Worm (Caenorhabditis elegans): ENCODE measurements around the gene F10D2.10.

The F10D2.10 gene

DNA sequence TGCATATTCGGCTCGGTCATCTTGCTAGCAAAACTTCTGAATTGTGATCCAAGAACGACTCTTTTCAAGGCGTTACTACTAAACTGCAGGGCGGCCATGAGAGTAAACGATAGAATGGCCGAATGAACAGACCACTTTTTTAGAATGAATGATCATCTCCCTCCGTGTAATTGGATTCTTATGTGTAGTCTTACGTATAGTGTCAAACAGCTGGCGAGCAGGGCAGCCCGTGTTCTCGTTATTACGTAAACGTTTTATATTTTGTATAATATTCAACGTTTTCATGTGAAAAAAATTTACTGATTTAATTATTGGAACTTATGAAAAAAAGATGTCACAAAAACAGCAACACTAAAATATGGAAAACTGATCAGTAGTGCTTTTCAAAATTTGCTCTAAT, at the start of gene F10D2.10:
TSS of gene F10D2.10 (minus strand) at position 101 of the 400 bp plus-strand sequence.
- TF ChIP-seq hmg-4 (GFP tag; optimal IDR thresholded peaks at IDR 0.05) (no peak), B0310.2 (tag; optimal IDR thresholded peaks at IDR 0.05) (no peak), hmbx-1 (tag; optimal IDR thresholded peaks at IDR 0.05) (no peak), sea-1 (GFP tag; conservative IDR thresholded peaks at IDR 0.05) (no peak), ets-7 (tag; optimal IDR thresholded peaks at IDR 0.05) (no peak), ceh-36 (tag; optimal IDR thresholded peaks at IDR 0.05) (no peak)

DNA sequence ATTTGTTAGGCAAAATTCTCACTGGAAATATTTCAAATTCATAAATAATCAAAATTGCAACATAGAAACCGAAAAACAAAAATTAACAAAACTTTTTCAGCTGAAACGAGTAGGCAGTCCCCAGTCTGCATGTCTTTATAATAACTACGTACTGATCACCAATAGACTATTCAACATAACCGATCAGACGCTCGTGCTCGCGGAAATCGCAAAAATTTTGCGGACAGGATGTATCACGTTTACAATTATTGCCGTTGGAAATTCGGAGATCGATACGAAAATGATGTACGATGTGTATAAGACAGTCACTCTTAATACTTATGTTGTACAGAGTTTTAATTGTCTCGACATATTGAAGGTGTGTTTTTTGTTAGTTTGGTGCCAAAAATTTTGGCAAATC, 45.4 kb upstream of the F10D2.10 start:
- TF ChIP-seq ets-7 (tag; optimal IDR thresholded peaks at IDR 0.05) (no peak), tbx-11 (GFP tag; IDR thresholded peaks at IDR 0.05) (no peak), hnd-1 (tag; optimal IDR thresholded peaks at IDR 0.05) (no peak), tbx-37 (GFP tag; conservative IDR thresholded peaks at IDR 0.05) (no peak), ama-1 (optimal IDR thresholded peaks at IDR 0.05) (no peak), scrt-1 (GFP tag; IDR thresholded peaks at IDR 0.05) (no peak), sea-1 (GFP tag; conservative IDR thresholded peaks at IDR 0.05) (no peak), flt-1 (GFP tag; IDR thresholded peaks at IDR 0.05) (no peak), B0310.2 (tag; optimal IDR thresholded peaks at IDR 0.05) (no peak), F13C5.2 (tag; optimal IDR thresholded peaks at IDR 0.05) (no peak), aly-1 (tag; optimal IDR thresholded peaks at IDR 0.05) (no peak), ceh-36 (tag; optimal IDR thresholded peaks at IDR 0.05) (no peak), ceh-13 (GFP tag; optimal IDR thresholded peaks at IDR 0.05) (no peak), pes-1 (GFP tag; IDR thresholded peaks at IDR 0.05) (no peak), tra-4 (tag; optimal IDR thresholded peaks at IDR 0.05) (no peak), hmbx-1 (tag; optimal IDR thresholded peaks at IDR 0.05) (no peak), hmg-4 (GFP tag; optimal IDR thresholded peaks at IDR 0.05) (no peak)

DNA sequence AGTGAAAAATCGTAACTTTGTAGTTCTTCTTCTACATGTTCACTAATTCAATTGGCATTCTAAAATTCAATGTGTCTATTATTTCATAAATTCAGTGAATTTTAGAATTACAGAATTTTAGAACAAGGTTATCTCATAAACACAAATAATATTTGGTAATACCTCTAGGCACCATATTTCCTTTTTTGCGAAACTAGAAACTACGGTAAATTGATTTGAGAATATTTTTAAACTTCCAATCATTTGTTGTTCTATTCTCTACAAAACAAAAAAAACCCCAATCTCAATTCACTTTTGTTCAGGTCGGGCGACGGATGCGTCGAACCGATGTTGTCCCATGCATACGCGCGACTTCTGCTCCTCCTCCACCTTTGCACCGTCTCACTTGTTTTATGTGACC, 44.0 kb upstream of the F10D2.10 start, which contains the start of gene F09G2.1:
TSS of gene F09G2.1 (plus strand) at position 301 of the 400 bp plus-strand sequence.
- TF ChIP-seq tbx-11 (GFP tag; IDR thresholded peaks at IDR 0.05) (no peak), ama-1 (optimal IDR thresholded peaks at IDR 0.05) (no peak)

DNA sequence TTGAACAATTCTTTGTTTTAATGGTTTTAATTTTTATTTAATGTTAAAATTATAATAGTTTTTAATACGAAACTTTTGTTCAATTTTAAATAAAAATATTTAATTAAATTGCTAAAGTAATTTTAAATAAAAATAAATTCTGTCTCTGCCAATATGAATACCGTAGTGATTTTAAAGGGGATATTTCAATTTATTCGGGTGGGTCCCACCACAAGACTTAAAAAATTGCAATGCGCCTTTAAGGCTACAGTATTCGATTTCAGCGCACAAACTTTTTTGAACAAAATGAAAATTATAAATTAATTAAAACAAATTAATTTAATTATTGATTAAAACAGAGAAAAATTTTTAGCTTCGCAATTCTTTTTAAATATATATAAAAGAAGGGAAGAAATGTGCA, 43.1 kb upstream of the F10D2.10 start:
- TF ChIP-seq hmg-4 (GFP tag; optimal IDR thresholded peaks at IDR 0.05) (no peak), B0310.2 (tag; optimal IDR thresholded peaks at IDR 0.05) (no peak), tbx-37 (GFP tag; conservative IDR thresholded peaks at IDR 0.05) (no peak), ama-1 (optimal IDR thresholded peaks at IDR 0.05) (no peak), ets-7 (tag; optimal IDR thresholded peaks at IDR 0.05) (no peak), aly-1 (tag; optimal IDR thresholded peaks at IDR 0.05) (no peak), ceh-13 (GFP tag; optimal IDR thresholded peaks at IDR 0.05) (no peak), sea-1 (GFP tag; conservative IDR thresholded peaks at IDR 0.05) (no peak), tbx-11 (GFP tag; IDR thresholded peaks at IDR 0.05) (no peak), hmbx-1 (tag; optimal IDR thresholded peaks at IDR 0.05) (no peak), F13C5.2 (tag; optimal IDR thresholded peaks at IDR 0.05) (no peak), pes-1 (GFP tag; IDR thresholded peaks at IDR 0.05) (no peak), tra-4 (tag; optimal IDR thresholded peaks at IDR 0.05) (no peak), hnd-1 (tag; optimal IDR thresholded peaks at IDR 0.05) (no peak), flt-1 (GFP tag; IDR thresholded peaks at IDR 0.05) (no peak), scrt-1 (GFP tag; IDR thresholded peaks at IDR 0.05) (no peak)

DNA sequence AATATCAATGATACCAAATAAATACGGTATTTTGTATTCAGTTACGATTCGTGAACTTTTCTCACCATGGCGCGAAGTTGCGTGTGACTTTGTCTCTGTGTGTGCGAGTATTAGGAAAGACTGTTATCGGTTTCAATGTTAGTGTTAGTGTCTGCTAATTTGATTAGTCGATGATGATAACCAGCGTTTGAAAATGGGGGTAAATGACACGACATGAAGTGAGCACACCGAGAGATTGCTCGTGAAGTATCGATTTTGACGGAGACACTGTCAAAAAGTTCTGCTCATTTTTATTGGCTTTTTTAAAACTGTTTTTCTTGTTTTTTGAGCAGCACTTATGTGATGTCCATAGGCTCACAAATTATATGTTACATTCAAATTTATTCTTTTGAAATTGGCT, 42.4 kb upstream of the F10D2.10 start:
- TF ChIP-seq scrt-1 (GFP tag; IDR thresholded peaks at IDR 0.05) (no peak), hmg-4 (GFP tag; optimal IDR thresholded peaks at IDR 0.05) (no peak), sea-1 (GFP tag; conservative IDR thresholded peaks at IDR 0.05) (no peak), ama-1 (optimal IDR thresholded peaks at IDR 0.05) (peak; percentile 21), hnd-1 (tag; optimal IDR thresholded peaks at IDR 0.05) (no peak)

DNA sequence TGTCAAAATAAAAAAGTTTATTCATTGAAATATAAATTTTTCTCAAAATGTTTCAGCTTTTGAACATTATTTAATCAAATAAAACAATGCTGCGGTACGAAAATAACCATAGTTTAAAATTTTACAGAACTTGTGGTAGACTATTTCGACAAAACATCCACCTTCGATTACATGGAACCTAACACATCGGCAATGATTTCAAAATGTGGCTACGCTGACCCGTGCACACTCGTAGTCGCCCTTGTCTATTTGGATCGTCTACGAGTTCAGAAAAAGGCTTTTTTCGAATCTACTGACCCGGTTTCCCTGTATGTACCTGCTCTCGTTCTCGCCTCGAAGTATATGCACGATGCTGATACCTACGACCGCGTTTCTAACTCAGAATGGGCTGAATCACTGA, 41.1 kb upstream of the F10D2.10 start:
- no peak for TF ChIP-seq flt-1 (GFP tag; IDR thresholded peaks at IDR 0.05)
- TF ChIP-seq ets-7 (tag; optimal IDR thresholded peaks at IDR 0.05): no peak

DNA sequence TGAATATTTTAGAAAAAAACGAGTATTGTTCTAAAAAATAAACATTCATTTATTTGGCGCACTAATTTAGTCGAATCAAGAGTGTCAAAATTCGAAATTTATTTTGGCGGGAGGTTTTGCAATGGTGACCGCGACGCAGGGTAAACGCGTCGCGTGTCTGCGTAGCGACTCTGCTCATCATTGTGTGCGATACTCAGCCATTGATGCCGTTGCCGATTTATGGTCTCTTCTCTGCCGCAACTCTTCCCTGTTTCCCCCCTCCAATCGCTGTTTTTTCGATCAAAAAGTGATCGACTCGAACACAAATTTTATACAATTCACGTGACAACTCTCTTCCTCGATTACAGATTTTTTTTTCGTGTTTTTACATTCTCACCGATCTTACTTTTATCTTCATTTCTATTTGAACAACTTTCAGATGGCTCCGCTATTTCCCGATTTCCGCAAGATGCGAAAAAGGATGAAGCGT, 40.6 kb upstream of the F10D2.10 start, which contains the start of gene F09G2.2:
TSS of gene F09G2.2 (plus strand) at position 419 of the 469 bp plus-strand sequence.
- TF ChIP-seq tbx-37 (GFP tag; conservative IDR thresholded peaks at IDR 0.05): no peak
- TF ChIP-seq ceh-36 (tag; optimal IDR thresholded peaks at IDR 0.05): no peak
- TF ChIP-seq hnd-1 (tag; optimal IDR thresholded peaks at IDR 0.05): no peak
- TF ChIP-seq ceh-13 (GFP tag; optimal IDR thresholded peaks at IDR 0.05): no peak
- no peak for TF ChIP-seq sea-1 (GFP tag; conservative IDR thresholded peaks at IDR 0.05)
- TF ChIP-seq F13C5.2 (tag; optimal IDR thresholded peaks at IDR 0.05): peak; percentile 59
- no peak for TF ChIP-seq tbx-11 (GFP tag; IDR thresholded peaks at IDR 0.05)
- TF ChIP-seq B0310.2 (tag; optimal IDR thresholded peaks at IDR 0.05): no peak
- TF ChIP-seq aly-1 (tag; optimal IDR thresholded peaks at IDR 0.05): no peak
- TF ChIP-seq flt-1 (GFP tag; IDR thresholded peaks at IDR 0.05): 0 out of 2 replicates have a peak, but pooled peaks have one; percentile 12
- no peak for TF ChIP-seq scrt-1 (GFP tag; IDR thresholded peaks at IDR 0.05)
- peak; percentile 19 for TF ChIP-seq hmg-4 (GFP tag; optimal IDR thresholded peaks at IDR 0.05)
- TF ChIP-seq ets-7 (tag; optimal IDR thresholded peaks at IDR 0.05): no peak
- no peak for TF ChIP-seq tra-4 (tag; optimal IDR thresholded peaks at IDR 0.05)
- TF ChIP-seq ama-1 (optimal IDR thresholded peaks at IDR 0.05): no peak
- no peak for TF ChIP-seq hmbx-1 (tag; optimal IDR thresholded peaks at IDR 0.05)
- TF ChIP-seq pes-1 (GFP tag; IDR thresholded peaks at IDR 0.05): no peak

DNA sequence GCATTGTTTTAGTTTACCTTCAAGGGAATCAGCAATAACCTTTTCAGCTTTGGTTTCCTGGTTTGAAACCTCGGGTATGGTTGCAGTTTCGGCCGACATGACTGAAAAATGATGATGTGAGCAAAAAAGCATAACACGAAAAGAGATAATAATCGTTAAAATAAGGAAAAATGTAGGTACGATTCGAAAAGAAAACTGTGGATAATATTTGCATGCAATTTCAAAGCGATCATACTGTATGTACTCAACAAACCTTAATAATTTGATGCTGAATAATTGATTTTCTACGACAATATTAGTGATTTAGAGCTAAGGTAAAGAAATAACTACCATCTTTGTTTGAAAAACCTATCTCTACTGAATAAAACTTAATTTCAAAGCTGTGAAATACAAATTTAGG, 40.1 kb upstream of the F10D2.10 start, which contains the start of gene attf-2:
TSS of gene attf-2 (minus strand) at position 101 of the 400 bp plus-strand sequence.
- TF ChIP-seq scrt-1 (GFP tag; IDR thresholded peaks at IDR 0.05) (no peak), ceh-13 (GFP tag; optimal IDR thresholded peaks at IDR 0.05) (no peak), F13C5.2 (tag; optimal IDR thresholded peaks at IDR 0.05) (no peak), sea-1 (GFP tag; conservative IDR thresholded peaks at IDR 0.05) (no peak), hnd-1 (tag; optimal IDR thresholded peaks at IDR 0.05) (no peak), hmbx-1 (tag; optimal IDR thresholded peaks at IDR 0.05) (no peak), B0310.2 (tag; optimal IDR thresholded peaks at IDR 0.05) (no peak), tbx-11 (GFP tag; IDR thresholded peaks at IDR 0.05) (no peak), tbx-37 (GFP tag; conservative IDR thresholded peaks at IDR 0.05) (no peak), ceh-36 (tag; optimal IDR thresholded peaks at IDR 0.05) (no peak), tra-4 (tag; optimal IDR thresholded peaks at IDR 0.05) (no peak), aly-1 (tag; optimal IDR thresholded peaks at IDR 0.05) (no peak), ama-1 (optimal IDR thresholded peaks at IDR 0.05) (no peak), flt-1 (GFP tag; IDR thresholded peaks at IDR 0.05) (no peak)

Measured in whole organism, early embryonic.